Fruit fly (Drosophila melanogaster): ENCODE results near the gene Vps36.

DNA sequence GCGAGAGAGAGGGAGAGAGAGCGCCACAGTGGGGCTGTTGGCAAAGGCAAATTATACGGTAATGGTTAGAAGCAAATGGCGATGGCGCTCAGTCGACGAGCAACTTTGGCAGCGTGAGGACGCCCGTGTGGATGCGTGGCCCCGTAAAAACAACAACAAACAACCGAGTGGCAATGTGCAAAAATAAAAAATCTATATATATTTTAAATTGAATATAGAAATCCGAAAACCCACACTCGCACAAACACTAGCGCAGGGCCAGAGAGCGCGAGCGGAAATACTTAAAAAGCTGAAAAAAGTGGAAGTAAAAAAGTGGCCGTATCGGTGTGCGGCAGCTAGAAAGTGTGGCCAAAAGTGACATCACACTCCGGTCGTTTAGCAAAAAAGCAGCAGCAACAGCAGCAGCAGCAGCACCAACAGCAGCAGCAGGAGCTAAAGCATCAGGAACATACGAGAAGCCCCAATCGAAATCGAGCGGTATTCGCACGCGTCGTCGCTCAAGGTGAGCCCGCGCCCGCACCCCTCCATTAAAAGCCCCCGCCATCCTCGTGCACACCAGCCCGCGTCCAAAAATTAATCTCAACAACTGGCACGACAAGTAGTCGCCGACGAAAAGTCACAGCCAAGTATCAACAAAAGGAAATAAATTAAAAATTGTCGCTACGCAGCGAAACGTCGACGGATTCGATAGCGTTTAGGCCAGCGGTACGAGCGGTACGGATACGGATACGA, 35.3 kb downstream of the Vps36 start, which contains the start of gene stv:
- TF ChIP-seq ase (GFP tag; IDR thresholded peaks at IDR 0.05): no peak
- TF ChIP-seq Myb (GFP tag; optimal IDR thresholded peaks at IDR 0.05): no peak
- no peak for TF ChIP-seq CG8478 (optimal IDR thresholded peaks at IDR 0.05)
- peak; percentile 55; the same call in 1 of the 2 replicates for TF ChIP-seq CG11696 (GFP tag; IDR thresholded peaks at IDR 0.05)
- no peak for TF ChIP-seq ems (GFP tag; optimal IDR thresholded peaks at IDR 0.05)
- 0 out of 3 replicates have a peak, but pooled peaks have one; percentile 28 for TF ChIP-seq CG6175 (GFP tag; IDR thresholded peaks at IDR 0.05)
- TF ChIP-seq wek (GFP tag; optimal IDR thresholded peaks at IDR 0.05): no peak

All from whole organism, embryonic.